Fruit fly (Drosophila melanogaster) Kc167 (cell line): Measurements from ENCODE around the gene CG14891.

Experiments used
- Myc ChIP-seq: fragments of >200 bp; optimal IDR thresholded peaks from 2 replicates; lab custom pipeline; 2017; ENCODE audit warnings: missing external identifiers
- Sin3A ChIP-seq: fragments of >200 bp; optimal IDR thresholded peaks from 2 replicates; lab custom pipeline; 2018; ENCODE audit warnings: missing external identifiers
- h ChIP-seq: fragments of >200 bp; optimal IDR thresholded peaks from 3 replicates; lab custom pipeline; 2018; ENCODE audit warnings: missing external identifiers
- insv ChIP-seq: fragments of >200 bp; optimal IDR thresholded peaks from 3 replicates; lab custom pipeline; 2018; ENCODE audit warnings: missing external identifiers
- psq ChIP-seq: fragments of >200 bp; optimal IDR thresholded peaks from 2 replicates; lab custom pipeline; 2017; ENCODE audit warnings: missing external identifiers
- ttk ChIP-seq: sonication (Bioruptor generic); optimal IDR thresholded peaks from 2 replicates; lab custom pipeline; 2017; ENCODE audit warnings: missing external identifiers

DNA sequence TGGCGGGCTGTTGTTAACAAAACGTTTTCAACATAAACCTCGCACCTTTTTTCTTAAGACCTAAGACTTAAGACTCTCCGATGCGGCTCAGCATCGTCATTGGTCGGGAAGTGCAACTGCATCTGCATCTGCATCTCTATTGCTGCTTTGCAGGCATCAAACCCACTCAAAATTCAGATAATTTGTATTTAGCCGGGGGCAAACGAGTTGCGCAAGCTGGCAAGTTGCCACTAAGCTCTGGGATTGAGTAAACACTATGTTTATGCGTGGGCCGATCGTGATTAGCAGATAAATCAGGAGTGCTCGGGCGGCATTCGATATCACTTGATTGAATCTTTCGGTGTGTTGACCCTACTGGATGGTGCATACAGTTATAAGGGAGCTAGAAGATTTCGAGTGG, 45.8 kb upstream of the CG14891 start:
- TF ChIP-seq psq (lab: Kevin White, UChicago) (no peak), insv (lab: Kevin White, UChicago) (no peak), h (lab: Kevin White, UChicago) (no peak), Myc (no peak), Sin3A (lab: Kevin White, UChicago) (no peak), ttk (lab: Kevin White, UChicago) (no peak)
